Fruit fly (Drosophila melanogaster) whole organism, embryonic: Measurements from ENCODE around the gene CG13984.

ENCODE experiments used
- Awh ChIP-seq: fragments of 200-800 bp; sonication (Bioruptor generic); IDR thresholded peaks from 2 replicates; pipeline ENCODE4, ENCODE4 v1.3.6; 2022; ENCODE audit warnings: missing biosample characterization, missing genetic modification characterization
- CG11696 ChIP-seq: fragments of 200-800 bp; sonication (Bioruptor generic); IDR thresholded peaks from 2 replicates; pipeline ENCODE4 v1.3.6; 2022; ENCODE audit warnings: missing biosample characterization, missing genetic modification characterization
- CG12104 ChIP-seq: fragments of 200-800 bp; sonication (Bioruptor generic); optimal IDR thresholded peaks from 3 replicates; lab custom pipeline; 2016; ENCODE audit warnings: missing biosample characterization, missing genetic modification characterization
- CG12659 ChIP-seq: fragments of 200-800 bp; sonication (Bioruptor generic); optimal IDR thresholded peaks from 3 replicates; lab custom pipeline; 2017; ENCODE audit warnings: mild to moderate bottlenecking, missing biosample characterization, missing genetic modification reagents, missing genetic modification characterization
- CG12769 ChIP-seq: fragments of 200-800 bp; sonication (Bioruptor generic); optimal IDR thresholded peaks from 2 replicates; lab custom pipeline; 2019; ENCODE audit warnings: missing biosample characterization, mild to moderate bottlenecking, missing genetic modification characterization, moderate library complexity
- CG13296 ChIP-seq: fragments of 200-800 bp; sonication (Bioruptor generic); optimal IDR thresholded peaks from 3 replicates; lab custom pipeline; 2018; ENCODE audit warnings: missing biosample characterization, mild to moderate bottlenecking, missing genetic modification characterization
- CG14965 ChIP-seq: fragments of 200-800 bp; sonication (Bioruptor generic); optimal IDR thresholded peaks from 2 replicates; lab custom pipeline; 2016; ENCODE audit warnings: missing biosample characterization, missing genetic modification characterization, borderline replicate concordance
- CG1529 ChIP-seq: fragments of 200-800 bp; sonication (Bioruptor generic); optimal IDR thresholded peaks from 3 replicates; lab custom pipeline; 2018; ENCODE audit warnings: missing biosample characterization, missing genetic modification characterization
- CG17361 ChIP-seq: fragments of 200-800 bp; sonication (Bioruptor generic); IDR thresholded peaks from 3 replicates; pipeline ENCODE4 v1.3.6; 2022; ENCODE audit warnings: missing biosample characterization, missing genetic modification characterization
- CG17912 ChIP-seq: fragments of 200-800 bp; sonication (Bioruptor generic); optimal IDR thresholded peaks from 2 replicates; lab custom pipeline; 2018; ENCODE audit warnings: missing biosample characterization, mild to moderate bottlenecking, missing genetic modification characterization
- CG18599 ChIP-seq: fragments of 200-800 bp; sonication (Bioruptor generic); optimal IDR thresholded peaks from 3 replicates; lab custom pipeline; 2017; ENCODE audit warnings: missing biosample characterization, missing genetic modification characterization, mild to moderate bottlenecking, moderate library complexity, missing genetic modification reagents
- CG33213 ChIP-seq: fragments of 200-800 bp; sonication (Bioruptor generic); optimal IDR thresholded peaks from 3 replicates; lab custom pipeline; 2016; ENCODE audit warnings: missing biosample characterization, missing genetic modification characterization
- CG34376 ChIP-seq: fragments of 200-800 bp; sonication (Bioruptor generic); optimal IDR thresholded peaks from 2 replicates; lab custom pipeline; 2018; ENCODE audit warnings: missing biosample characterization, mild to moderate bottlenecking, missing genetic modification characterization
- CG4360 ChIP-seq: fragments of 200-800 bp; sonication (Bioruptor generic); IDR thresholded peaks from 2 replicates; pipeline ENCODE4 v1.3.6; 2022; ENCODE audit warnings: missing biosample characterization, missing genetic modification characterization
- CG4404 ChIP-seq: fragments of 200-800 bp; sonication (Bioruptor generic); IDR thresholded peaks from 2 replicates; pipeline ENCODE4 v1.3.6; 2022; ENCODE audit warnings: missing biosample characterization, missing genetic modification characterization
- CG5180 ChIP-seq: fragments of 200-800 bp; sonication (Bioruptor generic); optimal IDR thresholded peaks from 3 replicates; lab custom pipeline; 2017; ENCODE audit warnings: missing biosample characterization, missing genetic modification characterization, mild to moderate bottlenecking, moderate library complexity, missing genetic modification reagents
- CG5245 ChIP-seq: fragments of 200-800 bp; sonication (Bioruptor generic); optimal IDR thresholded peaks from 3 replicates; lab custom pipeline; 2016; ENCODE audit warnings: missing biosample characterization, missing genetic modification characterization
- CG5953 ChIP-seq: fragments of 200-800 bp; sonication (Bioruptor generic); IDR thresholded peaks from 2 replicates; pipeline ENCODE4 v1.3.6; 2022; ENCODE audit warnings: missing biosample characterization, missing genetic modification characterization
- CG6272 ChIP-seq: fragments of 200-800 bp; sonication (Bioruptor generic); IDR thresholded peaks from 2 replicates; pipeline ENCODE4 v1.3.6; 2022; ENCODE audit warnings: missing biosample characterization, missing genetic modification characterization
- CG8359 ChIP-seq: fragments of 200-800 bp; sonication (Bioruptor generic); optimal IDR thresholded peaks from 2 replicates; lab custom pipeline; 2017; ENCODE audit warnings: missing biosample characterization, mild to moderate bottlenecking, missing genetic modification characterization, borderline replicate concordance
- CG8478 ChIP-seq: fragments of >200 bp; optimal IDR thresholded peaks from 2 replicates; lab custom pipeline; 2018
- CG9727 ChIP-seq: fragments of 200-800 bp; sonication (Bioruptor generic); optimal IDR thresholded peaks from 3 replicates; lab custom pipeline; 2017; ENCODE audit warnings: missing biosample characterization, mild to moderate bottlenecking, missing genetic modification characterization
- CTCF ChIP-seq: fragments of 200-800 bp; sonication (Bioruptor generic); optimal IDR thresholded peaks from 2 replicates; lab custom pipeline; 2017; ENCODE audit warnings: missing biosample characterization, mild to moderate bottlenecking, missing genetic modification characterization, moderate library complexity
- CoRest ChIP-seq: fragments of 200-800 bp; sonication (Bioruptor generic); optimal IDR thresholded peaks from 3 replicates; lab custom pipeline; 2018; ENCODE audit warnings: missing biosample characterization, mild to moderate bottlenecking, missing genetic modification characterization, moderate library complexity
- D19A ChIP-seq: fragments of 200-800 bp; optimal IDR thresholded peaks from 3 replicates; lab custom pipeline; 2019; ENCODE audit warnings: missing biosample characterization, mild to moderate bottlenecking, missing genetic modification characterization, moderate library complexity
- Hmr ChIP-seq: fragments of 200-800 bp; sonication (Bioruptor generic); optimal IDR thresholded peaks from 3 replicates; lab custom pipeline; 2017; ENCODE audit warnings: mild to moderate bottlenecking, missing biosample characterization, missing genetic modification reagents, missing genetic modification characterization
- Kr ChIP-seq: fragments of 200-800 bp; sonication (Bioruptor generic); optimal IDR thresholded peaks from 2 replicates; lab custom pipeline; 2017; ENCODE audit warnings: missing biosample characterization, mild to moderate bottlenecking, missing genetic modification characterization
- NC2α ChIP-seq: fragments of 200-800 bp; sonication (Bioruptor generic); optimal IDR thresholded peaks from 2 replicates; lab custom pipeline; 2016; ENCODE audit warnings: missing biosample characterization, missing genetic modification characterization
- Nf-YA ChIP-seq: fragments of 200-800 bp; sonication (Bioruptor generic); IDR thresholded peaks from 2 replicates; pipeline ENCODE4 v1.3.6; 2022; ENCODE audit warnings: missing biosample characterization, missing genetic modification characterization
- Nf-YB ChIP-seq: fragments of 200-800 bp; sonication (Bioruptor generic); optimal IDR thresholded peaks from 3 replicates; lab custom pipeline; 2019; ENCODE audit warnings: missing biosample characterization, mild to moderate bottlenecking, missing genetic modification characterization, moderate library complexity
- Scr ChIP-seq: fragments of 200-800 bp; sonication (Bioruptor generic); IDR thresholded peaks from 2 replicates; pipeline ENCODE4 v1.3.6; 2022; ENCODE audit warnings: missing biosample characterization, missing genetic modification characterization; ENCODE audit not compliant: partially characterized antibody
- Usf ChIP-seq: fragments of 200-800 bp; sonication (Bioruptor generic); optimal IDR thresholded peaks from 2 replicates; lab custom pipeline; 2017; ENCODE audit warnings: missing genotype, missing biosample characterization, missing genetic modification characterization
- Xbp1 ChIP-seq: fragments of 200-800 bp; sonication (Bioruptor generic); optimal IDR thresholded peaks from 3 replicates; lab custom pipeline; 2016; ENCODE audit warnings: missing biosample characterization, mild to moderate bottlenecking, missing genetic modification characterization
- Xrp1 ChIP-seq: fragments of 200-800 bp; sonication (Bioruptor generic); IDR thresholded peaks from 2 replicates; pipeline ENCODE4 v1.3.6; 2022; ENCODE audit warnings: missing biosample characterization, missing genetic modification characterization
- ap ChIP-seq: fragments of 200-800 bp; sonication (Bioruptor generic); IDR thresholded peaks from 2 replicates; pipeline ENCODE4 v1.3.6; 2022; ENCODE audit warnings: missing biosample characterization, missing genetic modification characterization
- ase ChIP-seq: fragments of 200-800 bp; sonication (Bioruptor generic); IDR thresholded peaks from 3 replicates; pipeline ENCODE4 v1.3.6; 2022; ENCODE audit warnings: missing biosample characterization, missing genetic modification characterization
- az2 ChIP-seq: fragments of 200-800 bp; sonication (Bioruptor generic); optimal IDR thresholded peaks from 3 replicates; lab custom pipeline; 2016; ENCODE audit warnings: missing biosample characterization, missing genetic modification characterization
- ci ChIP-seq: fragments of 200-800 bp; sonication (Bioruptor generic); IDR thresholded peaks from 3 replicates; pipeline ENCODE4 v1.3.6; 2022; ENCODE audit warnings: missing biosample characterization, missing genetic modification characterization
- croc ChIP-seq: fragments of 200-800 bp; sonication (Bioruptor generic); conservative IDR thresholded peaks from 3 replicates; pipeline ENCODE4 v1.3.6; 2022; ENCODE audit warnings: missing biosample characterization, missing genetic modification characterization
- crol ChIP-seq: fragments of 200-800 bp; sonication (Bioruptor generic); IDR thresholded peaks from 2 replicates; pipeline ENCODE4 v1.3.6; 2022; ENCODE audit warnings: missing biosample characterization, missing genetic modification characterization
- gem ChIP-seq: fragments of 200-800 bp; sonication (Bioruptor generic); optimal IDR thresholded peaks from 2 replicates; lab custom pipeline; 2019; ENCODE audit warnings: missing biosample characterization, mild to moderate bottlenecking, missing genetic modification characterization, moderate library complexity
- grau ChIP-seq: fragments of 200-800 bp; optimal IDR thresholded peaks from 3 replicates; lab custom pipeline; 2019; ENCODE audit warnings: missing biosample characterization, mild to moderate bottlenecking, missing genetic modification characterization, moderate library complexity
- gt ChIP-seq: fragments of 200-800 bp; sonication (Bioruptor generic); IDR thresholded peaks from 2 replicates; pipeline ENCODE4 v1.3.6; 2022; ENCODE audit warnings: missing biosample characterization, missing genetic modification characterization
- jing ChIP-seq: fragments of 200-800 bp; sonication (Bioruptor generic); optimal IDR thresholded peaks from 2 replicates; lab custom pipeline; 2018; ENCODE audit warnings: missing biosample characterization, mild to moderate bottlenecking, missing genetic modification characterization
- mam ChIP-seq: fragments of 200-800 bp; sonication (Bioruptor generic); optimal IDR thresholded peaks from 3 replicates; lab custom pipeline; 2016; ENCODE audit warnings: missing biosample characterization, missing genetic modification characterization
- pnt ChIP-seq: fragments of 200-800 bp; sonication (Bioruptor generic); optimal IDR thresholded peaks from 3 replicates; lab custom pipeline; 2016; ENCODE audit warnings: missing biosample characterization, missing genetic modification characterization
- pros ChIP-seq: fragments of 200-800 bp; sonication (Bioruptor generic); optimal IDR thresholded peaks from 3 replicates; lab custom pipeline; 2019; ENCODE audit warnings: missing biosample characterization, mild to moderate bottlenecking, missing genetic modification characterization, moderate library complexity
- rib ChIP-seq: fragments of 200-800 bp; sonication (Bioruptor generic); IDR thresholded peaks from 2 replicates; pipeline ENCODE4 v1.3.6; 2022; ENCODE audit warnings: missing biosample characterization, missing genetic modification characterization
- tup ChIP-seq: fragments of 200-800 bp; sonication (Bioruptor generic); optimal IDR thresholded peaks from 2 replicates; lab custom pipeline; 2016; ENCODE audit warnings: missing biosample characterization, mild to moderate bottlenecking, missing genetic modification characterization, moderate library complexity
- zen ChIP-seq: fragments of 200-800 bp; sonication (Bioruptor generic); optimal IDR thresholded peaks from 3 replicates; lab custom pipeline; 2018; ENCODE audit warnings: missing biosample characterization, mild to moderate bottlenecking, missing genetic modification characterization, moderate library complexity

The CG13984 gene

DNA sequence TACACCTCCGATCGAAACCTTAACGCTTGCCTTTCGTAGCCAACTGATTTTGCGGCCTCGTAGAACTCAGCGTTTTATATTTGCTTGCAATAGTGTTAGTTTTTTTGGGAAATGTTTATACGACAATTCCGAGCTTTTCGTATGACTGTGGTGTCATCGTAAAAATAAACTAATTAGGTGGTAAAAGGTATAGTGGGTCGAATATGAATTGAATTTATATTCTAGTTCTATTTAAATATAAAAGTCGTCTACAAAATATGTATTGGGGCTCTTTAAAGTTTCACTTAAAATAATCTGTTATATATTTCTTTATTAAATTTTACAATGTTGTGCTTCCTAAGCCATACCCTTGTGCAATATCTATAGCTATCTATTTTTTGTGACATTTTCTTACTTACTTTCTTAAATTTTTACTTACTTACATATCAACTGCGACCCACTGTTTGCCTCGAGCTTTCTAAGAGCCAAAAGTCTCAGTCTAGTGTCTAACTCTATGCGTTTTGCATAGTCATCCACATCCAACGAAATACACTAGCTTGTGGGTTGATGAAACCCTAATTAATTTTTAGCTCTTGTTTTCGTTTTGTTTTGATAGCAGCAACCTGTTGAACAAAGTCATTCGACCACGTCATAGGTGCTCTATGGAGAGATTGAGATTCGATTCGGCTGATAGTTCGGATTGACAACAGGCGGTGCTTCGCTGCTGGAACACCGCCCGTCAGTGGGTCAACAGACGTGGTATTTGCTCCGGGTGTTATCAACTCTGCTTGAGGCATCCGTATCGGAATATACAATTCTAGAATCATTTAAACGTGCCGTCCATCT, 42.6 kb downstream of the CG13984 start, which contains the start of gene CG9498 (continued):
- TF ChIP-seq CG33213 (no peak), Nf-YA (no peak), CG1529 (GFP tag; lab: Kevin White, UChicago) (peak; percentile 7), NC2α (GFP tag; lab: Kevin White, UChicago) (no peak), CG9727 (GFP tag; lab: Kevin White, UChicago) (peak; percentile 64), CTCF (GFP tag; lab: Kevin White, UChicago) (peak; percentile 27), CG14965 (GFP tag; lab: Kevin White, UChicago) (no peak), jing (GFP tag; lab: Kevin White, UChicago) (no peak), Xbp1 (no peak), pnt (GFP tag; lab: Kevin White, UChicago) (peak; percentile 18), CG8359 (GFP tag; lab: Kevin White, UChicago) (peak; percentile 17), crol (GFP tag; lab: Robert Waterston, UW) (no peak), CG5180 (GFP tag; lab: Kevin White, UChicago) (peak; percentile 65), D19A (peak; percentile 70), CG4360 (GFP tag; lab: Robert Waterston, UW) (no peak), ci (GFP tag; lab: Robert Waterston, UW) (peak; percentile 15; the same call in 1 of the 3 replicates), CoRest (tag; lab: Kevin White, UChicago) (peak; percentile 92), CG8478 (lab: Kevin White, UChicago) (no peak), Xrp1 (GFP tag; lab: Robert Waterston, UW) (peak; percentile 67), az2 (peak; percentile 55), Nf-YB (GFP tag; lab: Kevin White, UChicago) (peak; percentile 43), CG17912 (GFP tag; lab: Kevin White, UChicago) (no peak), mam (GFP tag; lab: Kevin White, UChicago) (peak; percentile 55), ase (peak; percentile 72; the same call in 2 of the 3 replicates), CG13296 (peak; percentile 92), CG5953 (GFP tag; lab: Robert Waterston, UW) (no peak), CG18599 (peak; percentile 96), CG4404 (GFP tag; lab: Robert Waterston, UW) (peak; percentile 63), Kr (GFP tag; lab: Kevin White, UChicago) (no peak), CG5245 (GFP tag; lab: Kevin White, UChicago) (no peak), Usf (GFP tag; lab: Kevin White, UChicago) (peak; percentile 58), croc (GFP tag; lab: Robert Waterston, UW) (peak; percentile 55; the same call in 2 of the 3 replicates), grau (tag; lab: Kevin White, UChicago) (peak; percentile 91), pros (GFP tag; lab: Kevin White, UChicago) (no peak), CG12104 (GFP tag; lab: Kevin White, UChicago) (peak; percentile 68), CG34376 (GFP tag; lab: Kevin White, UChicago) (peak; percentile 58), gt (GFP tag; lab: Robert Waterston, UW) (no peak), zen (tag; lab: Kevin White, UChicago) (peak; percentile 36), CG6272 (GFP tag; lab: Robert Waterston, UW) (peak; percentile 42; the same call in 1 of the 2 replicates), ap (GFP tag; lab: Robert Waterston, UW) (peak; percentile 30; the same call in 1 of the 2 replicates), rib (GFP tag; lab: Robert Waterston, UW) (no peak), CG12659 (peak; percentile 92), CG11696 (GFP tag; lab: Robert Waterston, UW) (peak; percentile 64), tup (no peak), Scr (no peak), gem (tag; lab: Kevin White, UChicago) (peak; percentile 95), Hmr (GFP tag; lab: Kevin White, UChicago) (peak; percentile 97), CG12769 (tag; lab: Kevin White, UChicago) (no peak), CG17361 (GFP tag; lab: Robert Waterston, UW) (peak; percentile 86), Awh (GFP tag; lab: Robert Waterston, UW) (peak; percentile 72)
